Worm (Caenorhabditis elegans): ENCODE measurements around the gene acdh-2.

acdh-2 gene

DNA sequence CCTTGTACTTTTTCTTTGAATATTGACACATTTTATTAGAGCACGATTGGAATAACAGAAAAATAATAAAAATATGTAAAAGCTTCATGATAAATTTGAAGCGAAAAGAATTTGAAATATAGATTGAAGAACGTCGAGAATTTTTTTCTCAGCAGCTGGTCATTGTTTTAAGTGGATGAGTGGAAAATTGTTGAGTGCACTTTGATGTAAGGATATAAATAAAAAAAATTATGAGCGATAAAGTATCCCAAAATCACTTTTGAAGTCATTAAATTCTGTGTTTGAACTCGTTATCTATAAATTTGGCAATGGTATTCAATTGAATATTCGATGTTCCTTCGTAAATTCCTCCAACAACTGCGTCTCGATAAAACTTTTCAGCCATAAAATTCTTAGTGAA lies 2.5 kb downstream of the acdh-2 start, which contains the start of gene ins-13:
Gene ins-13, minus strand, starts transcription at position 101 of the 400 bp plus-strand sequence.
- TF ChIP-seq elt-3 (tag; optimal IDR thresholded peaks at IDR 0.05): no peak
- TF ChIP-seq lsy-2 (tag; optimal IDR thresholded peaks at IDR 0.05): no peak
- TF ChIP-seq Y55F3AM.14 (GFP tag; optimal IDR thresholded peaks at IDR 0.05): no peak
- no peak for TF ChIP-seq lin-39 (tag; optimal IDR thresholded peaks at IDR 0.05)
- TF ChIP-seq peb-1 (tag; optimal IDR thresholded peaks at IDR 0.05): no peak

DNA sequence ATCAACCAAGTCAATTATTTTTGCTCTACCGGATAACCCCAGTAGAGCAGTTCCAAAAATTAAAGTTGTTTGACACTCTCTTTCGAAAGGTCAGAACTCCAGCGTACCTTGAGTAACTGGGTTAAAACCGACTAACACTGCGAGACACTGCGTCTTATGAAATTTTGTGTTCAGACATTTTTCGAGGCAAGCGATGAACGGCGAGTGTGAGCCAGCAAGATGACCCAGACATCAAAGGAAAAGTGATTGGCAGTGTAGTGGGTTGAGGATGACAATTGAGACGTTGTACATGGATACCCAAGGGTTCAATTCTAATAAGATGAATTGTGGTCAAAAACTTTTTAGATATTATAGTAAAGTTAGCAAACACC lies 3.2 kb downstream of the acdh-2 start:
- TF ChIP-seq nhr-21 (tag; optimal IDR thresholded peaks at IDR 0.05) (peak; percentile 85), nhr-237 (tag; optimal IDR thresholded peaks at IDR 0.05) (no peak), dmd-4 (tag; optimal IDR thresholded peaks at IDR 0.05) (no peak), unc-55 (GFP tag; optimal IDR thresholded peaks at IDR 0.05) (no peak), nhr-11 (tag; optimal IDR thresholded peaks at IDR 0.05) (no peak), sma-3 (GFP tag; optimal IDR thresholded peaks at IDR 0.05) (peak; percentile 66), nhr-129 (tag; optimal IDR thresholded peaks at IDR 0.05) (peak; percentile 89), ztf-1 (GFP tag; conservative IDR thresholded peaks at IDR 0.05) (no peak), lin-39 (tag; optimal IDR thresholded peaks at IDR 0.05) (no peak), ceh-82 (tag; optimal IDR thresholded peaks at IDR 0.05) (no peak), ama-1 (optimal IDR thresholded peaks at IDR 0.05) (peak; percentile 93), aly-2 (tag; optimal IDR thresholded peaks at IDR 0.05) (no peak), nhr-25 (tag; optimal IDR thresholded peaks at IDR 0.05) (no peak), peb-1 (tag; optimal IDR thresholded peaks at IDR 0.05) (no peak), F13H6.1 (tag; optimal IDR thresholded peaks at IDR 0.05) (no peak), mbf-1 (tag; optimal IDR thresholded peaks at IDR 0.05) (no peak), lin-11 (tag; optimal IDR thresholded peaks at IDR 0.05) (no peak), nhr-23 (tag; optimal IDR thresholded peaks at IDR 0.05) (no peak), blmp-1 (tag; optimal IDR thresholded peaks at IDR 0.05; ENCODE audit: insufficient read depth) (no peak), sem-4 (tag; optimal IDR thresholded peaks at IDR 0.05) (no peak), fos-1 (tag; optimal IDR thresholded peaks at IDR 0.05) (peak; percentile 11), R02D3.7 (tag; optimal IDR thresholded peaks at IDR 0.05) (no peak), ztf-4 (tag; optimal IDR thresholded peaks at IDR 0.05) (no peak), unc-62 (GFP tag; optimal IDR thresholded peaks at IDR 0.05) (no peak), zag-1 (tag; optimal IDR thresholded peaks at IDR 0.05) (no peak), snpc-4 (tag; optimal IDR thresholded peaks at IDR 0.05) (peak; percentile 98), egl-27 (tag; optimal IDR thresholded peaks at IDR 0.05) (no peak), ZK546.5 (tag; optimal IDR thresholded peaks at IDR 0.05) (no peak), crh-2 (tag; optimal IDR thresholded peaks at IDR 0.05) (peak; percentile 60), lin-13 (GFP tag; optimal IDR thresholded peaks at IDR 0.05) (peak; percentile 27), mab-5 (tag; optimal IDR thresholded peaks at IDR 0.05) (no peak), Y55F3AM.14 (GFP tag; optimal IDR thresholded peaks at IDR 0.05) (no peak), skn-1 (tag; optimal IDR thresholded peaks at IDR 0.05) (no peak), alr-1 (tag; optimal IDR thresholded peaks at IDR 0.05) (no peak), nhr-77 (tag; optimal IDR thresholded peaks at IDR 0.05) (peak; percentile 6), lsy-2 (tag; optimal IDR thresholded peaks at IDR 0.05) (peak in 1 of 2 experiments; percentile 73), gmeb-1 (tag; optimal IDR thresholded peaks at IDR 0.05) (peak; percentile 66), ztf-11 (tag; optimal IDR thresholded peaks at IDR 0.05) (no peak), elt-1 (tag; optimal IDR thresholded peaks at IDR 0.05) (no peak), nhr-12 (tag; optimal IDR thresholded peaks at IDR 0.05) (no peak), nhr-10 (tag; optimal IDR thresholded peaks at IDR 0.05) (peak; percentile 15), ceh-16 (tag; optimal IDR thresholded peaks at IDR 0.05) (no peak), mdl-1 (tag; optimal IDR thresholded peaks at IDR 0.05) (no peak), sma-9 (GFP tag; optimal IDR thresholded peaks at IDR 0.05) (peak; percentile 76), sma-9 (tag; optimal IDR thresholded peaks at IDR 0.05) (no peak), unc-39 (tag; optimal IDR thresholded peaks at IDR 0.05) (no peak), C34F6.9 (tag; optimal IDR thresholded peaks at IDR 0.05) (no peak), elt-3 (tag; optimal IDR thresholded peaks at IDR 0.05) (no peak), nhr-6 (tag; optimal IDR thresholded peaks at IDR 0.05) (peak; percentile 16)
